Fruit fly (Drosophila melanogaster) whole organism, embryonic: Measurements from ENCODE around the gene Psa.
A peak's percentile ranks its signal among the peaks of the same experiment; 100 is the strongest.

Experiments
- Atf-2 ChIP-seq: fragments of 200-800 bp; sonication (Bioruptor generic); optimal IDR thresholded peaks from 2 replicates; lab custom pipeline; 2016; ENCODE audit warnings: missing biosample characterization, missing genetic modification characterization
- CG10366 ChIP-seq: fragments of 200-800 bp; sonication (Bioruptor generic); IDR thresholded peaks from 2 replicates; pipeline ENCODE4 v1.3.6; 2022; ENCODE audit warnings: missing biosample characterization, missing genetic modification characterization
- CG10959 ChIP-seq: fragments of 200-800 bp; sonication (Bioruptor generic); IDR thresholded peaks from 2 replicates; pipeline ENCODE4 v1.3.6; 2022; ENCODE audit warnings: missing biosample characterization, missing genetic modification characterization
- CG10979 ChIP-seq: fragments of 200-800 bp; sonication (Bioruptor generic); optimal IDR thresholded peaks from 2 replicates; lab custom pipeline; 2018; ENCODE audit warnings: missing biosample characterization, mild to moderate bottlenecking, missing genetic modification characterization, moderate library complexity
- CG11093 ChIP-seq: fragments of 200-800 bp; sonication (Bioruptor generic); IDR thresholded peaks from 3 replicates; pipeline ENCODE4 v1.3.6; 2022; ENCODE audit warnings: missing biosample characterization, missing genetic modification characterization
- CG11247 ChIP-seq: fragments of 200-800 bp; sonication (Bioruptor generic); IDR thresholded peaks from 2 replicates; pipeline ENCODE4 v1.3.6; 2022; ENCODE audit warnings: missing biosample characterization, missing genetic modification characterization
- CG11695 ChIP-seq: fragments of 200-800 bp; sonication (Bioruptor generic); IDR thresholded peaks from 3 replicates; pipeline ENCODE4 v1.3.6; 2022; ENCODE audit warnings: missing biosample characterization, missing genetic modification characterization
- CG12155 ChIP-seq: fragments of 200-800 bp; sonication (Bioruptor generic); optimal IDR thresholded peaks from 3 replicates; lab custom pipeline; 2016; ENCODE audit warnings: missing biosample characterization, missing genetic modification characterization
- CG13296 ChIP-seq: fragments of 200-800 bp; sonication (Bioruptor generic); optimal IDR thresholded peaks from 3 replicates; lab custom pipeline; 2018; ENCODE audit warnings: missing biosample characterization, mild to moderate bottlenecking, missing genetic modification characterization
- CG16815 ChIP-seq: fragments of 200-800 bp; sonication (Bioruptor generic); optimal IDR thresholded peaks from 3 replicates; lab custom pipeline; 2017; ENCODE audit warnings: missing biosample characterization, mild to moderate bottlenecking, missing genetic modification characterization
- CG17568 ChIP-seq: fragments of 200-800 bp; sonication (Bioruptor generic); optimal IDR thresholded peaks from 2 replicates; lab custom pipeline; 2018; ENCODE audit warnings: missing biosample characterization, mild to moderate bottlenecking, missing genetic modification characterization, moderate library complexity
- CG2116 ChIP-seq: fragments of 200-800 bp; sonication (Bioruptor generic); optimal IDR thresholded peaks from 3 replicates; lab custom pipeline; 2018; ENCODE audit warnings: missing biosample characterization, mild to moderate bottlenecking, missing genetic modification characterization
- CG2875 ChIP-seq: fragments of 200-800 bp; sonication (Bioruptor generic); optimal IDR thresholded peaks from 2 replicates; lab custom pipeline; 2017; ENCODE audit warnings: missing biosample characterization, mild to moderate bottlenecking, missing genetic modification characterization, missing genetic modification reagents
- CG3163 ChIP-seq: fragments of 200-800 bp; sonication (Bioruptor generic); optimal IDR thresholded peaks from 3 replicates; lab custom pipeline; 2016; ENCODE audit warnings: missing biosample characterization, missing genetic modification characterization
- CG32772 ChIP-seq: fragments of 200-800 bp; sonication (Bioruptor generic); IDR thresholded peaks from 2 replicates; pipeline ENCODE4 v1.3.6; 2022; ENCODE audit warnings: missing biosample characterization, missing genetic modification characterization
- CG33557 ChIP-seq: fragments of 200-800 bp; sonication (Bioruptor generic); optimal IDR thresholded peaks from 2 replicates; lab custom pipeline; 2019; ENCODE audit warnings: missing biosample characterization, mild to moderate bottlenecking, missing genetic modification characterization, moderate library complexity
- CG3407 ChIP-seq: fragments of 200-800 bp; sonication (Bioruptor generic); optimal IDR thresholded peaks from 2 replicates; lab custom pipeline; 2018; ENCODE audit warnings: missing biosample characterization, mild to moderate bottlenecking, missing genetic modification characterization
- CG34422 ChIP-seq: fragments of 200-800 bp; sonication (Bioruptor generic); IDR thresholded peaks from 3 replicates; pipeline ENCODE4 v1.3.6; 2022; ENCODE audit warnings: missing biosample characterization, missing genetic modification characterization
- CG5245 ChIP-seq: fragments of 200-800 bp; sonication (Bioruptor generic); optimal IDR thresholded peaks from 3 replicates; lab custom pipeline; 2016; ENCODE audit warnings: missing biosample characterization, missing genetic modification characterization
- CG8478 ChIP-seq: fragments of >200 bp; optimal IDR thresholded peaks from 2 replicates; lab custom pipeline; 2018
- CG9797 ChIP-seq: fragments of 200-800 bp; sonication (Bioruptor generic); optimal IDR thresholded peaks from 3 replicates; lab custom pipeline; 2018; ENCODE audit warnings: missing biosample characterization, mild to moderate bottlenecking, missing genetic modification characterization
- CTCF ChIP-seq: fragments of 200-800 bp; sonication (Bioruptor generic); optimal IDR thresholded peaks from 2 replicates; lab custom pipeline; 2017; ENCODE audit warnings: missing biosample characterization, mild to moderate bottlenecking, missing genetic modification characterization, moderate library complexity
- D19B ChIP-seq: fragments of 200-800 bp; sonication (Bioruptor generic); optimal IDR thresholded peaks from 2 replicates; lab custom pipeline; 2017; ENCODE audit warnings: missing biosample characterization, mild to moderate bottlenecking, missing genetic modification characterization
- Fer1 ChIP-seq: fragments of 200-800 bp; sonication (Bioruptor generic); optimal IDR thresholded peaks from 2 replicates; lab custom pipeline; 2017; ENCODE audit warnings: missing biosample characterization, mild to moderate bottlenecking, missing genetic modification characterization
- HmgZ ChIP-seq: fragments of 200-800 bp; sonication (Bioruptor generic); optimal IDR thresholded peaks from 2 replicates; lab custom pipeline; 2018; ENCODE audit warnings: missing biosample characterization, mild to moderate bottlenecking, missing genetic modification characterization
- Hr39 ChIP-seq: fragments of >200 bp; optimal IDR thresholded peaks from 2 replicates; lab custom pipeline; 2017
- Mad ChIP-seq: fragments of 200-800 bp; sonication (Bioruptor generic); optimal IDR thresholded peaks from 2 replicates; lab custom pipeline; 2016; ENCODE audit warnings: missing biosample characterization, missing genetic modification characterization
- Mes4 ChIP-seq: fragments of 200-800 bp; sonication (Bioruptor generic); optimal IDR thresholded peaks from 2 replicates; lab custom pipeline; 2016; ENCODE audit warnings: missing biosample characterization, missing genetic modification characterization
- Oli ChIP-seq: fragments of 200-800 bp; sonication (Bioruptor generic); optimal IDR thresholded peaks from 2 replicates; lab custom pipeline; 2018; ENCODE audit warnings: missing biosample characterization, mild to moderate bottlenecking, missing genetic modification characterization, moderate library complexity
- Sry-δ ChIP-seq: fragments of 200-800 bp; sonication (Bioruptor generic); optimal IDR thresholded peaks from 2 replicates; lab custom pipeline; 2016; ENCODE audit warnings: missing biosample characterization, missing genetic modification characterization
- Xbp1 ChIP-seq: fragments of 200-800 bp; sonication (Bioruptor generic); optimal IDR thresholded peaks from 3 replicates; lab custom pipeline; 2016; ENCODE audit warnings: missing biosample characterization, mild to moderate bottlenecking, missing genetic modification characterization
- ap ChIP-seq: fragments of 200-800 bp; sonication (Bioruptor generic); IDR thresholded peaks from 2 replicates; pipeline ENCODE4 v1.3.6; 2022; ENCODE audit warnings: missing biosample characterization, missing genetic modification characterization
- bigmax ChIP-seq: fragments of 200-800 bp; sonication (Bioruptor generic); optimal IDR thresholded peaks from 2 replicates; lab custom pipeline; 2018; ENCODE audit warnings: missing biosample characterization, mild to moderate bottlenecking, missing genetic modification characterization
- cato ChIP-seq: fragments of 200-800 bp; sonication (Bioruptor generic); optimal IDR thresholded peaks from 2 replicates; lab custom pipeline; 2016; ENCODE audit warnings: missing biosample characterization, missing genetic modification characterization, borderline replicate concordance
- croc ChIP-seq: fragments of 200-800 bp; sonication (Bioruptor generic); conservative IDR thresholded peaks from 3 replicates; pipeline ENCODE4 v1.3.6; 2022; ENCODE audit warnings: missing biosample characterization, missing genetic modification characterization
- dpn ChIP-seq, 2 experiments: fragments of 200-800 bp; sonication (Bioruptor generic); optimal IDR thresholded peaks; 3 replicates each; lab custom pipeline; 2016; ENCODE audit warnings: missing biosample characterization in 2 of 2, missing genetic modification characterization in 2 of 2
- gro ChIP-seq: fragments of 200-800 bp; sonication (Bioruptor generic); optimal IDR thresholded peaks from 2 replicates; lab custom pipeline; 2016; ENCODE audit warnings: missing biosample characterization, missing genetic modification characterization
- hbn ChIP-seq: fragments of 200-800 bp; sonication (Bioruptor generic); IDR thresholded peaks from 2 replicates; pipeline ENCODE4 v1.3.6; 2022; ENCODE audit warnings: missing biosample characterization, missing genetic modification characterization; ENCODE audit not compliant: partially characterized antibody
- her ChIP-seq: fragments of 200-800 bp; sonication (Bioruptor generic); optimal IDR thresholded peaks from 2 replicates; lab custom pipeline; 2016; ENCODE audit warnings: missing biosample characterization, missing genetic modification characterization
- ind ChIP-seq: fragments of 200-800 bp; sonication (Bioruptor generic); optimal IDR thresholded peaks from 3 replicates; lab custom pipeline; 2016; ENCODE audit warnings: missing biosample characterization, missing genetic modification characterization
- insv ChIP-seq, 2 experiments: fragments of 200-800 bp; sonication (Bioruptor generic); optimal IDR thresholded peaks; 3 replicates each; lab custom pipeline; 2016 to 2018; ENCODE audit warnings: missing biosample characterization in 2 of 2, missing genetic modification characterization in 2 of 2
- inv ChIP-seq: fragments of 200-800 bp; sonication (Bioruptor generic); IDR thresholded peaks from 2 replicates; pipeline ENCODE4 v1.3.6; 2022; ENCODE audit warnings: missing biosample characterization, missing genetic modification characterization; ENCODE audit not compliant: partially characterized antibody
- jigr1 ChIP-seq: fragments of 200-800 bp; sonication (Bioruptor generic); IDR thresholded peaks from 3 replicates; pipeline ENCODE4 v1.3.6; 2022; ENCODE audit warnings: missing biosample characterization, missing genetic modification characterization
- odd ChIP-seq: fragments of 200-800 bp; sonication (Bioruptor generic); optimal IDR thresholded peaks from 2 replicates; lab custom pipeline; 2017; ENCODE audit warnings: missing biosample characterization, mild to moderate bottlenecking, missing genetic modification characterization
- pfk ChIP-seq: fragments of 200-800 bp; sonication (Bioruptor generic); optimal IDR thresholded peaks from 2 replicates; lab custom pipeline; 2018; ENCODE audit warnings: missing biosample characterization, mild to moderate bottlenecking, missing genetic modification characterization, moderate library complexity
- run ChIP-seq: fragments of 200-800 bp; sonication (Bioruptor generic); optimal IDR thresholded peaks from 3 replicates; lab custom pipeline; 2018; ENCODE audit warnings: missing biosample characterization, mild to moderate bottlenecking, missing genetic modification characterization
- sob ChIP-seq: fragments of 200-800 bp; sonication (Bioruptor generic); IDR thresholded peaks from 2 replicates; pipeline ENCODE4 v1.3.6; 2022; ENCODE audit warnings: missing biosample characterization, missing genetic modification characterization
- stc ChIP-seq: fragments of 200-800 bp; sonication (Bioruptor generic); IDR thresholded peaks from 2 replicates; pipeline ENCODE4 v1.3.6; 2022; ENCODE audit warnings: missing biosample characterization, missing genetic modification characterization
- trem ChIP-seq: fragments of 200-800 bp; optimal IDR thresholded peaks from 3 replicates; lab custom pipeline; 2019; ENCODE audit warnings: missing biosample characterization, mild to moderate bottlenecking, missing genetic modification characterization, moderate library complexity
- ttk ChIP-seq: fragments of 200-800 bp; sonication (Bioruptor generic); IDR thresholded peaks from 2 replicates; pipeline ENCODE4 v2.1.2; 2022; ENCODE audit warnings: missing biosample characterization, missing genetic modification characterization
- tx ChIP-seq: fragments of 200-800 bp; sonication (Bioruptor generic); optimal IDR thresholded peaks from 2 replicates; lab custom pipeline; 2016; ENCODE audit warnings: missing biosample characterization, missing genetic modification characterization

Gene Psa

DNA sequence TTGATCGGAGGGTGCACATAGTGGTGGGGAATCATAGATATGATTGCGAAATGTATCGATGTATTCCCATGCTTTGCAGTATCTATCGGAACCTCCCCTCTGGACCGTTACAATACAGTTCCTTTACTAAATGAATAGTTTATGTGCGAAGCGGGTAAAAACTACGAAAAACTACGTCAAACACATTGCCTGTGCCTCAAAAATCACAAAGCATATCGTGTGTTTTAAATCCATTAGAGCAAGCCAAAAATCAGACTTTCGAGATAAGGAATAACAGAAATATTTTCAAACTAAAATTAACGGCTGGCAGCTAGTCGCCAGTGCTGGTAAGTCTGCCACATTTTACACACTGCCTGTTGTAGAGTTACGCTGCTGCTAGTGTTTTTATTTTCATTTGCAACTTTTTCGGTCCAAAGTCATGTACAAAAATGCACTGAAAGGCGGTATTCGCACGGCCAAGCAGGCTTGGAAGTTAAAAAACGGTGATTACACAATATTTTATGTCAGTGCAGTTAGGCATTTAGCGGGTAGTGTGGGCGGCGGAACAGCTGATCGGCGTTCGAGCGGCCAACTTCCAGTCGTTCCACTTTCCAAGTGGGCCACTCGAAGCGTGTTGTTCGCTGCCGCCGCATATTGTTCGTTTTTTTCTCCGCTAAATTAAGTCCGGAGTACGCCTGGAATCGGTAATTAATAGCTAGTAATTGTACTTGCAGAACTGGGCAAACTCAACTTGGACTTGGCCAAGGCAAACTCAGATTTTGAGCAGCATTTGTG is 14.8 kb downstream of the Psa start (continued):
- TF ChIP-seq CG16815 (GFP tag; lab: Kevin White, UChicago) (peak; percentile 8), CG2116 (GFP tag; lab: Kevin White, UChicago) (peak; percentile 91), CG11093 (no peak), CG33557 (peak; percentile 3), insv (GFP tag; optimal IDR thresholded peaks at IDR 0.05; lab: Kevin White, UChicago) (peak in 1 of 2 experiments; percentile 27), CG17568 (GFP tag; lab: Kevin White, UChicago) (no peak), ap (GFP tag; lab: Robert Waterston, UW) (peak; percentile 50; the same call in 1 of the 2 replicates), CTCF (peak; percentile 48), gro (GFP tag; lab: Kevin White, UChicago) (no peak), cato (peak; percentile 12), CG13296 (no peak), Hr39 (no peak), Mad (peak; percentile 77), Oli (tag; lab: Kevin White, UChicago) (no peak), her (GFP tag; lab: Kevin White, UChicago) (peak; percentile 63), CG9797 (GFP tag; lab: Kevin White, UChicago) (peak; percentile 46), D19B (peak; percentile 0), CG3163 (peak; percentile 51), CG32772 (0 out of 2 replicates have a peak, but pooled peaks have one; percentile 43), stc (GFP tag; lab: Robert Waterston, UW) (peak; percentile 45), HmgZ (tag; lab: Kevin White, UChicago) (peak; percentile 36), pfk (GFP tag; lab: Kevin White, UChicago) (peak; percentile 98), CG10959 (GFP tag; lab: Robert Waterston, UW) (no peak), CG11695 (peak; percentile 60), CG3407 (GFP tag; lab: Kevin White, UChicago) (peak; percentile 17), Xbp1 (GFP tag; lab: Kevin White, UChicago) (peak; percentile 74), CG12155 (peak; percentile 73), trem (peak; percentile 62), inv (GFP tag; lab: Robert Waterston, UW) (peak; percentile 69), CG11247 (GFP tag; lab: Robert Waterston, UW) (0 out of 2 replicates have a peak, but pooled peaks have one; percentile 21), CG10979 (peak; percentile 17), CG5245 (GFP tag; lab: Kevin White, UChicago) (peak; percentile 11), bigmax (GFP tag; lab: Kevin White, UChicago) (no peak), tx (peak; percentile 69), CG10366 (GFP tag; lab: Robert Waterston, UW) (peak; percentile 52; the same call in 1 of the 2 replicates), ttk (GFP tag; lab: Robert Waterston, UW) (no peak), odd (no peak), CG2875 (GFP tag; lab: Kevin White, UChicago) (no peak), sob (peak; percentile 53), Fer1 (GFP tag; lab: Kevin White, UChicago) (no peak), ind (GFP tag; lab: Kevin White, UChicago) (peak; percentile 77), CG8478 (lab: Kevin White, UChicago) (no peak), hbn (GFP tag; lab: Robert Waterston, UW) (peak; percentile 66), Mes4 (GFP tag; lab: Kevin White, UChicago) (peak; percentile 58), dpn (GFP tag; optimal IDR thresholded peaks at IDR 0.05; lab: Kevin White, UChicago) (peak; percentile 76 to 85), Sry-δ (GFP tag; lab: Kevin White, UChicago) (peak; percentile 96), run (no peak), Atf-2 (GFP tag; lab: Kevin White, UChicago) (peak; percentile 56), CG34422 (peak; percentile 51; the same call in 1 of the 3 replicates), jigr1 (GFP tag; lab: Robert Waterston, UW) (no peak), croc (no peak)
